Fruit fly (Drosophila melanogaster) whole organism, pupa: ENCODE measurements around the gene CG34043.
A peak's percentile ranks its signal among the peaks of the same experiment; 100 is the strongest.

Experiments
- CG10348 ChIP-seq: fragments of 200-800 bp; sonication (Bioruptor generic); IDR thresholded peaks from 2 replicates; pipeline ENCODE4 v1.3.6; 2022; ENCODE audit warnings: missing biosample characterization, missing genetic modification characterization
- CG12605 ChIP-seq: fragments of 200-800 bp; sonication (Bioruptor generic); IDR thresholded peaks from 2 replicates; pipeline ENCODE4 v1.3.6; 2022; ENCODE audit warnings: missing biosample characterization, missing genetic modification characterization
- CG13204 ChIP-seq: fragments of 200-800 bp; sonication (Bioruptor generic); optimal IDR thresholded peaks from 2 replicates; lab custom pipeline; 2018; ENCODE audit warnings: missing biosample characterization, mild to moderate bottlenecking, missing genetic modification characterization, moderate library complexity
- CG14655 ChIP-seq: fragments of 200-800 bp; sonication (Bioruptor generic); optimal IDR thresholded peaks from 3 replicates; lab custom pipeline; 2017; ENCODE audit warnings: mild to moderate bottlenecking, missing biosample characterization, missing genetic modification reagents, missing genetic modification characterization
- CG15710 ChIP-seq: fragments of 200-800 bp; sonication (Bioruptor generic); optimal IDR thresholded peaks from 2 replicates; lab custom pipeline; 2018; ENCODE audit warnings: missing biosample characterization, mild to moderate bottlenecking, missing genetic modification characterization, moderate library complexity
- CG17806 ChIP-seq: fragments of 200-800 bp; sonication (Bioruptor generic); optimal IDR thresholded peaks from 2 replicates; lab custom pipeline; 2018; ENCODE audit warnings: missing biosample characterization, mild to moderate bottlenecking, missing genetic modification characterization, moderate library complexity
- CG32121 ChIP-seq: fragments of 200-800 bp; sonication (Bioruptor generic); IDR thresholded peaks from 2 replicates; pipeline ENCODE4 v1.3.6; 2022; ENCODE audit warnings: missing biosample characterization, missing genetic modification characterization
- CG34367 ChIP-seq: fragments of 200-800 bp; sonication (Bioruptor generic); optimal IDR thresholded peaks from 2 replicates; lab custom pipeline; 2018; ENCODE audit warnings: missing biosample characterization, mild to moderate bottlenecking, missing genetic modification characterization
- CG4496 ChIP-seq: fragments of 200-800 bp; sonication (Bioruptor generic); IDR thresholded peaks from 3 replicates; pipeline ENCODE4 v1.3.6; 2022; ENCODE audit warnings: missing biosample characterization, missing genetic modification characterization
- CG8159 ChIP-seq: fragments of 200-800 bp; sonication (Bioruptor generic); optimal IDR thresholded peaks from 3 replicates; lab custom pipeline; 2018; ENCODE audit warnings: missing biosample characterization, mild to moderate bottlenecking, missing genetic modification characterization, moderate library complexity
- CG8301 ChIP-seq: fragments of 200-800 bp; sonication (Bioruptor generic); optimal IDR thresholded peaks from 2 replicates; lab custom pipeline; 2018; ENCODE audit warnings: missing biosample characterization, mild to moderate bottlenecking, missing genetic modification characterization
- CG9948 ChIP-seq: fragments of 200-800 bp; sonication (Bioruptor generic); optimal IDR thresholded peaks from 2 replicates; lab custom pipeline; 2018; ENCODE audit warnings: missing biosample characterization, mild to moderate bottlenecking, missing genetic modification characterization, moderate library complexity
- D1 ChIP-seq: fragments of 200-800 bp; sonication (Bioruptor generic); optimal IDR thresholded peaks from 2 replicates; lab custom pipeline; 2018; ENCODE audit warnings: missing biosample characterization, mild to moderate bottlenecking, missing genetic modification characterization, moderate library complexity
- EcR ChIP-seq: fragments of 200-800 bp; sonication (Bioruptor generic); optimal IDR thresholded peaks from 3 replicates; lab custom pipeline; 2019; ENCODE audit warnings: missing biosample characterization, missing genetic modification characterization, mild to moderate bottlenecking, moderate library complexity, missing genetic modification reagents
- Ets98B ChIP-seq: fragments of 200-800 bp; sonication (Bioruptor generic); IDR thresholded peaks from 2 replicates; pipeline ENCODE4 v1.3.6; 2022; ENCODE audit warnings: missing biosample characterization, missing genetic modification characterization
- Pif1A ChIP-seq: fragments of 200-800 bp; sonication (Bioruptor generic); optimal IDR thresholded peaks from 3 replicates; lab custom pipeline; 2016; ENCODE audit warnings: missing biosample characterization, missing genetic modification characterization
- Pif1B ChIP-seq: fragments of 200-800 bp; sonication (Bioruptor generic); optimal IDR thresholded peaks from 3 replicates; lab custom pipeline; 2016; ENCODE audit warnings: missing biosample characterization, missing genetic modification characterization
- Snoo ChIP-seq: fragments of 200-800 bp; sonication (Bioruptor generic); optimal IDR thresholded peaks from 3 replicates; lab custom pipeline; 2017; ENCODE audit warnings: missing biosample characterization, mild to moderate bottlenecking, missing genetic modification characterization, inconsistent platforms
- fd96Ca ChIP-seq: fragments of 200-800 bp; sonication (Bioruptor generic); IDR thresholded peaks from 3 replicates; pipeline ENCODE4 v1.3.6; 2022; ENCODE audit warnings: missing biosample characterization, missing genetic modification characterization
- gl ChIP-seq: fragments of 200-800 bp; sonication (Bioruptor generic); optimal IDR thresholded peaks from 2 replicates; lab custom pipeline; 2018; ENCODE audit warnings: missing biosample characterization, mild to moderate bottlenecking, missing genetic modification characterization
- rn ChIP-seq: fragments of 200-800 bp; sonication (Bioruptor generic); IDR thresholded peaks from 2 replicates; pipeline ENCODE4 v1.3.6; 2022; ENCODE audit warnings: missing biosample characterization, missing genetic modification characterization

CG34043 gene

DNA sequence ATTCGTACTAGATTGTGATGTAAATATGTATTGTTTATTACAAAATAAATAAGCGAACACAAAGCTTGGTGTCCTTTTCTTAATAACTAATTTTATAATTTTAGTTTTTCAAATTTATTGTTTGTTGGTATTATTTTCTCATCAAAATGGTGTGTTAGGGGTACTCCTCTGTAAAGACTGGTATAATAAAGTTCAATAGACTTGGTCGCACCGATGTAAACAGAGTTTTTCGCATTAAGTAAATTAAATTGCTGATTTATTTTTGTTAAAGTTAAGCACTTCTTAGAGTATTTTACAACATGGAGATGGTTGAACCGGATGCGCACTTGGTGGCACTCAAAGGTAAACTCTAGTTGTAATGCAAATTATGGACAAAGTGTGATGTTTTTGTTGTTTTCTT, 14.2 kb downstream of the CG34043 start, which contains the start of gene CG4953:
Gene CG4953 (plus strand): TSS at position 193 of the 400 bp plus-strand sequence.
- TF ChIP-seq Pif1B, result no peak
- TF ChIP-seq, all 21 proteins: peak for 0

DNA sequence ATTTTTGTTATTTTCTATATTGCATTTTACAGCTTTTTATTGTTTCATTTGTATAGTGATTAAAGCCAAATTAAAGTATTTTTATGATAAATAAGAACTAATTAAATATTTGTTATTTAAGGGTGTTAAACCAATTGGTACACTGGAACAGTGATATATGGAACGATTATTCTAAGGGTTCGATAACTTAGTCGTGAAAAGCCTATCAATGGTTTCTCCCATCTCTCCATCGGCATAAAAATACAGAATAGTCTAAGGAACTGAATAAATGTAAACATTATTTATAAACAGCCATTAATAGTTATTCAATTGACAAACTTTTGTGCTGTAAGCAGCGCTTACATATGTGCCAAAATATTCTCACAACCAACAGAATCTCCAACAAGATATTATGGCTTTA, 15.5 kb downstream of the CG34043 start, which contains the start of gene Mob3:
Gene Mob3 (plus strand): TSS at position 208 of the 400 bp plus-strand sequence.
- no peak for TF ChIP-seq CG17806

DNA sequence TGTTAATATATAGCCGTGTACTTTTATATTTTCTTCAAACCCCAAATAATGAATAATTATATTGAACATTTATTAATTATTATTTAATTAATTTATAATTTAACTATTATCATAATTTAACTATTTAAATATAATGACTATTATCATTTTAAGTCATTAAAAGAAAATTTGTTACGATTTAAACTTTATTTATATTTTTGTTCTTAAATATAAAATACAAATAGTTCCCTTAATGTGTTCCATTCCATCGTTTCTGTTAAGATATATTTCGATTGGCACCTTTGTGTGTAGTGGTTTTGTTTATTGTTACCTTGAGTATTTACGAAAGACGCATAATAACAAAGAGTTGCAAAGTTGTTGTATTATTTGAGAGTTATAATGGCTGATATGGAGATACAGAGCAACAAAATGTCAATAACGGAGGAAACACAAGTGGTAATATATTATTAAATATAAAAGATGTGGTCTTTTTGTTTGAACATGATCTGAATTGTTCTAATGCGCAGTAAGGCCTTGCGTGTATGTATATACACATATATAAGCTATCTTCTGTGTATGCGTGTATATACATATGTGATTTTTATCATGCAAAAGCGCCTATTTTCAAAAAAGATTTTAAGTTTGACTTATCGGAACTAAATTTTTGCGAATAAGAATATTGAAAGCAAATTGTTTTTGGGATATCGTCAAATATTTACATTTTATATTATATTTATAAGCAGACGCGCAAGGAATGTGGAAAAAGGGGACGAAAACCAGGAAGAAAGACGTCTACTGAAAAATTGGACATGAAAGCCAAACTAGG, 16.6 kb downstream of the CG34043 start, which contains the start of gene REPTOR-BP:
Gene REPTOR-BP (plus strand): TSS at position 296 of the 805 bp plus-strand sequence.
- TF ChIP-seq fd96Ca (no peak), Snoo (peak; percentile 8)

DNA sequence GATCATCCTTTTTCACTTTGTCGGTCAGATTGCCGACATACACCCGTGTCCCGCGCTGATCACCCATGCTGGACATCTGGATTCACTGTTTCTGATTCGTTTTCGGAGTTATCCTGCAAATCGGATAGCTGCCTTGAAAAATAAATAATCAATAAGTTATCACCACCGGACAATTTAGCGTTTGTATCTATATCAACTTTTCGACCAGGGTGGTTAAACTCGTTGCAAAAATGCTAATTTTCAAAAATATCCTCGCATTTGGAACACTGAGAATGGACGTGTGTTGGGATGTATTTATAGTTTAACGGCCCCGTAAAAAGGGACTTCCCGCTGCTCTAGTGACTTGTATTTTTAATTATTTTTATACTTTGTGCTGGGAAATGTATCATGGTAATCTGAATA, 17.3 kb downstream of the CG34043 start, which contains the start of gene Rsf1:
Gene Rsf1 (minus strand): TSS at position 212 of the 402 bp plus-strand sequence.
- TF ChIP-seq Snoo, result no peak
- peak; percentile 8 for TF ChIP-seq CG15710 (tag; lab: Kevin White, UChicago)

DNA sequence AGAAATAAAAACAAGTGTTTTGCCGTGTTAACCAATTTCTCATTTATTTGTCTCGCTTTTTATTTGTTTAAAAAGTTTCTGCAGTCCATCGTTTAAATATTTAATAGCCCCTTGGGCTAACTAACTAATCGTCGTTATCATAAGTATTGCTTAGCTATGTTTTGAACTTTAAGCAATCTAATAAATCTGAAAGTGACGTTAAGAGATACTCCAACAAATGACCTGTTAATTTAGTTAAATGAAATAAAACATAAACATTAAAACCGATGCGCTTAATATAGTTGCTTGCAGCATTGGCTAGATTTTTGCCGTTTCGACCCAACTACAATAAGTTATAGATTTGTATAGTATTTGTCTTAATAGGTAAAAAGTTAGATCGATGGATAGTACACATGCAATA, 18.9 kb downstream of the CG34043 start:
- no peak for TF ChIP-seq CG9948 (tag; lab: Kevin White, UChicago)
- no peak for TF ChIP-seq Pif1B
- no peak for TF ChIP-seq CG17806
- no peak for TF ChIP-seq CG13204 (GFP tag; lab: Kevin White, UChicago)
- no peak for TF ChIP-seq CG8301 (tag; lab: Kevin White, UChicago)
- no peak for TF ChIP-seq CG34367 (tag; lab: Kevin White, UChicago)
- no peak for TF ChIP-seq Pif1A (GFP tag; lab: Kevin White, UChicago)
- no peak for TF ChIP-seq CG10348 (GFP tag; lab: Robert Waterston, UW)
- no peak for TF ChIP-seq CG15710 (tag; lab: Kevin White, UChicago)
- no peak for TF ChIP-seq rn (GFP tag; lab: Robert Waterston, UW)
- TF ChIP-seq CG8159 (tag; lab: Kevin White, UChicago), result no peak
- TF ChIP-seq EcR, result no peak
- TF ChIP-seq CG32121 (GFP tag; lab: Robert Waterston, UW), result no peak
- no peak for TF ChIP-seq CG14655 (GFP tag; lab: Kevin White, UChicago)

DNA sequence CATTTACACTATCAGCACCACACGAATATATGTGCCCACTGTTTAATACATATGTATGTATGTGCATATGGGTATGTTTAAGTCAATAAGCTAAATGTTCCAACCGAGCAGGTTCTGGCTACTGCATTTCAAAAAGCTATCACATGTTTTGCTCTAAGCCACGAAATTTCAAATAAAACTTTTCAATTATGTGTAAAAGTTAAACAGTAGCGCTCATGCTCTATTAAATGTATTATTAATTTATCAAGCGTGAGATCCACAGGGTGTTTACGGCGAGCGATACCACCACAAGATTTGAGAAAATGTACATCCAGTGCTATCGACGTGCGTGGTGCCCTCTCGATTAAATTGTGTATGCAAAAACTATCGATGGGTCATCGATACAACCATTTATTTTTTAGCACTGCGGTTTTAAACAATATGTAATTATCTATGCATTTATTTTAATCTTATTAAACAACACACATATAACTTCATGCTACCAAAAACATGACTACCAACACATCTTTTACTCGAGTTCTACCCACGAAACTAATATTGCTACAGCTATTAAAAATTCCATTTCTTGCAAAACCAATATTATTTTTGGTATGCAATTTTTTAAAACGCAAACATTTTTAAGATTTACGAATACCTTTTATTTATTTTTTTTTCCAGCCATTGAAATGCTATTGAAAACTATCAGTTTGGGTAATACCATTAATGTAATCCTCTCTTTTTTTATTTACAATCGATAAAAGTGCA, 19.8 kb downstream of the CG34043 start, which contains the start of gene Pten:
Gene Pten (minus strand): TSS at position 300 of the 744 bp plus-strand sequence.
- TF ChIP-seq CG8159 (tag; lab: Kevin White, UChicago) (no peak), D1 (no peak), Snoo (peak; percentile 16), CG15710 (tag; lab: Kevin White, UChicago) (peak; percentile 23), Pif1B (peak; percentile 14), fd96Ca (no peak), gl (tag; lab: Kevin White, UChicago) (no peak), CG32121 (GFP tag; lab: Robert Waterston, UW) (peak; percentile 64), CG14655 (GFP tag; lab: Kevin White, UChicago) (no peak), CG8301 (tag; lab: Kevin White, UChicago) (peak; percentile 60), CG34367 (tag; lab: Kevin White, UChicago) (no peak), EcR (no peak), CG13204 (GFP tag; lab: Kevin White, UChicago) (no peak), CG9948 (tag; lab: Kevin White, UChicago) (peak; percentile 55), Pif1A (GFP tag; lab: Kevin White, UChicago) (peak; percentile 53), CG4496 (no peak), CG10348 (GFP tag; lab: Robert Waterston, UW) (no peak), CG17806 (peak; percentile 49), Ets98B (GFP tag; lab: Robert Waterston, UW) (no peak; the same call in 1 of the 2 replicates), CG12605 (GFP tag; lab: Robert Waterston, UW) (peak; percentile 74; the same call in 1 of the 2 replicates), rn (GFP tag; lab: Robert Waterston, UW) (no peak)
